Worm (Caenorhabditis elegans) whole organism, young adult: ENCODE data around the gene pqn-2.

Experiments
- B0035.1 ChIP-seq: sonication (generic microtip); optimal IDR thresholded peaks from 2 replicates; lab custom pipeline; 2016; ENCODE audit warnings: missing genetic modification characterization, mild to moderate bottlenecking, missing compliant biosample characterization, missing genotype, missing genetic modification reagents
- B0336.3 ChIP-seq: fragments of 200-800 bp; sonication (Bioruptor generic); IDR thresholded peaks from 2 replicates; pipeline ENCODE4 v1.3.6; 2022; ENCODE audit warnings: missing genetic modification characterization, missing compliant biosample characterization
- C06A6.2 ChIP-seq: fragments of 200-800 bp; sonication (Bioruptor generic); conservative IDR thresholded peaks from 2 replicates; pipeline ENCODE4 v1.3.6; 2022; ENCODE audit warnings: missing genetic modification characterization, missing compliant biosample characterization
- D2030.7 ChIP-seq: fragments of 200-800 bp; sonication (Bioruptor generic); IDR thresholded peaks from 2 replicates; pipeline ENCODE4 v1.3.6; 2022; ENCODE audit warnings: missing genetic modification reagents, missing genetic modification characterization, missing compliant biosample characterization
- F22D6.2 ChIP-seq: sonication (generic microtip); optimal IDR thresholded peaks from 2 replicates; lab custom pipeline; 2016; ENCODE audit warnings: mild to moderate bottlenecking, missing genetic modification characterization, missing compliant biosample characterization
- F33H1.4 ChIP-seq: fragments of 200-800 bp; sonication (Bioruptor generic); IDR thresholded peaks from 2 replicates; pipeline ENCODE4 v1.3.6; 2022; ENCODE audit warnings: missing genetic modification reagents, missing genetic modification characterization, missing compliant biosample characterization
- F37B4.10 ChIP-seq: fragments of 200-800 bp; sonication (Bioruptor generic); IDR thresholded peaks from 2 replicates; pipeline ENCODE4 v1.3.6; 2022; ENCODE audit warnings: missing genetic modification characterization, missing compliant biosample characterization
- F55B11.4 ChIP-seq: sonication (generic microtip); optimal IDR thresholded peaks from 2 replicates; lab custom pipeline; 2016; ENCODE audit warnings: missing compliant biosample characterization, missing genetic modification characterization, borderline replicate concordance; ENCODE audit not compliant: insufficient read depth
- F57C9.4 ChIP-seq: sonication (generic microtip); optimal IDR thresholded peaks from 2 replicates; lab custom pipeline; 2017; ENCODE audit warnings: mild to moderate bottlenecking, missing genetic modification characterization, missing compliant biosample characterization
- T07F8.4 ChIP-seq: sonication (generic microtip); optimal IDR thresholded peaks from 2 replicates; lab custom pipeline; 2016; ENCODE audit warnings: mild to moderate bottlenecking, missing genetic modification characterization, moderate library complexity, missing compliant biosample characterization
- akir-1 ChIP-seq: fragments of 200-800 bp; sonication (Bioruptor generic); optimal IDR thresholded peaks from 2 replicates; lab custom pipeline; 2018; ENCODE audit warnings: mild to moderate bottlenecking, missing genetic modification characterization, moderate library complexity, missing compliant biosample characterization
- ama-1 ChIP-seq, 3 experiments: fragments of 150-350 bp in 1 of 3; sonication (generic microtip) in 2 of 3; optimal IDR thresholded peaks; 2 replicates each; lab custom pipeline; 2014 to 2018; ENCODE audit warnings: missing biosample characterization in 2 of 3, missing genetic modification characterization in 2 of 3, missing genetic modification reagents in 2 of 3
- attf-5 ChIP-seq: fragments of 200-800 bp; sonication (Bioruptor generic); optimal IDR thresholded peaks from 2 replicates; lab custom pipeline; 2018; ENCODE audit warnings: mild to moderate bottlenecking, missing genetic modification characterization, missing compliant biosample characterization
- bed-2 ChIP-seq: fragments of 200-800 bp; sonication (Bioruptor generic); IDR thresholded peaks from 2 replicates; pipeline ENCODE4 v1.3.6; 2022; ENCODE audit warnings: missing genetic modification reagents, missing genetic modification characterization, missing compliant biosample characterization
- ceh-58 ChIP-seq: fragments of 200-800 bp; sonication (Bioruptor generic); IDR thresholded peaks from 2 replicates; pipeline ENCODE4 v1.3.6; 2022; ENCODE audit warnings: missing genetic modification characterization, missing compliant biosample characterization
- ceh-91 ChIP-seq: fragments of 200-800 bp; sonication (Bioruptor generic); IDR thresholded peaks from 2 replicates; pipeline ENCODE4 v1.3.6; 2022; ENCODE audit warnings: missing genetic modification reagents, missing genetic modification characterization, missing compliant biosample characterization
- dox-1 ChIP-seq: fragments of 200-800 bp; sonication (Bioruptor generic); IDR thresholded peaks from 2 replicates; pipeline ENCODE4 v1.3.6; 2022; ENCODE audit warnings: missing genetic modification reagents, missing genetic modification characterization, missing compliant biosample characterization
- dpff-1 ChIP-seq: sonication (generic microtip); optimal IDR thresholded peaks from 2 replicates; lab custom pipeline; 2017; ENCODE audit warnings: mild to moderate bottlenecking, missing genetic modification characterization, missing compliant biosample characterization
- dpl-1 ChIP-seq: fragments of 150-350 bp; optimal IDR thresholded peaks from 2 replicates; lab custom pipeline; 2014; ENCODE audit warnings: missing biosample characterization, missing genetic modification reagents, missing genetic modification characterization
- efl-1 ChIP-seq: fragments of 150-350 bp; optimal IDR thresholded peaks from 2 replicates; lab custom pipeline; 2014; ENCODE audit warnings: missing biosample characterization, missing genetic modification reagents, missing genetic modification characterization
- egl-18 ChIP-seq: fragments of 200-800 bp; sonication (Bioruptor generic); IDR thresholded peaks from 2 replicates; pipeline ENCODE4 v1.3.6; 2022; ENCODE audit warnings: missing genetic modification reagents, missing genetic modification characterization, missing compliant biosample characterization
- egl-44 ChIP-seq: fragments of 200-800 bp; sonication (Bioruptor generic); IDR thresholded peaks from 2 replicates; pipeline ENCODE4 v1.3.6; 2022; ENCODE audit warnings: missing genetic modification reagents, missing genetic modification characterization, missing compliant biosample characterization
- ekl-4 ChIP-seq: fragments of 200-800 bp; sonication (Bioruptor generic); IDR thresholded peaks from 2 replicates; pipeline ENCODE4 v1.3.6; 2022; ENCODE audit warnings: missing genetic modification reagents, missing genetic modification characterization, missing compliant biosample characterization
- ets-4 ChIP-seq: fragments of 200-800 bp; sonication (Bioruptor generic); optimal IDR thresholded peaks from 2 replicates; lab custom pipeline; 2018; ENCODE audit warnings: mild to moderate bottlenecking, missing genetic modification characterization, missing compliant biosample characterization
- him-1 ChIP-seq: sonication (generic microtip); optimal IDR thresholded peaks from 2 replicates; lab custom pipeline; 2016; ENCODE audit warnings: missing genotype, missing genetic modification reagents, missing genetic modification characterization, missing compliant biosample characterization
- hlh-12 ChIP-seq: sonication (generic microtip); optimal IDR thresholded peaks from 2 replicates; lab custom pipeline; 2016; ENCODE audit warnings: missing genetic modification characterization, missing compliant biosample characterization
- lag-1 ChIP-seq: fragments of 200-800 bp; sonication (Bioruptor generic); IDR thresholded peaks from 2 replicates; pipeline ENCODE4 v1.3.6; 2022; ENCODE audit warnings: missing genetic modification reagents, missing genetic modification characterization, missing compliant biosample characterization
- let-607 ChIP-seq, 2 experiments: fragments of 200-800 bp in 1 of 2; sonication (Bioruptor generic) in 1 of 2; sonication (generic microtip) in 1 of 2; optimal IDR thresholded peaks; 2 replicates each; lab custom pipeline; 2016 to 2018; ENCODE audit warnings: mild to moderate bottlenecking in 2 of 2, missing compliant biosample characterization in 2 of 2, missing genetic modification characterization in 2 of 2, moderate library complexity in 2 of 2, missing genotype in 1 of 2
- lin-26 ChIP-seq: fragments of 200-800 bp; sonication (Bioruptor generic); IDR thresholded peaks from 2 replicates; pipeline ENCODE4 v1.3.6; 2022; ENCODE audit warnings: missing genetic modification reagents, missing genetic modification characterization, missing compliant biosample characterization
- lsl-1 ChIP-seq: fragments of 200-800 bp; sonication (Bioruptor generic); optimal IDR thresholded peaks from 2 replicates; lab custom pipeline; 2018; ENCODE audit warnings: mild to moderate bottlenecking, missing genetic modification characterization, moderate library complexity, missing compliant biosample characterization
- madf-10 ChIP-seq: sonication (generic microtip); optimal IDR thresholded peaks from 2 replicates; lab custom pipeline; 2016; ENCODE audit warnings: mild to moderate bottlenecking, missing genetic modification characterization, missing compliant biosample characterization
- mes-4 ChIP-seq: sonication (generic microtip); optimal IDR thresholded peaks from 2 replicates; lab custom pipeline; 2016; ENCODE audit warnings: missing genotype, missing genetic modification characterization, missing compliant biosample characterization
- nfya-2 ChIP-seq: fragments of 200-800 bp; sonication (Bioruptor generic); IDR thresholded peaks from 2 replicates; pipeline ENCODE4 v1.3.6; 2022; ENCODE audit warnings: missing genetic modification reagents, missing genetic modification characterization, missing compliant biosample characterization
- nfyb-1 ChIP-seq: fragments of 200-800 bp; sonication (Bioruptor generic); IDR thresholded peaks from 2 replicates; pipeline ENCODE4 v1.3.6; 2022; ENCODE audit warnings: missing genetic modification reagents, missing genetic modification characterization, missing compliant biosample characterization
- nhr-120 ChIP-seq: fragments of 200-800 bp; sonication (Bioruptor generic); IDR thresholded peaks from 2 replicates; pipeline ENCODE4 v1.3.6; 2022; ENCODE audit warnings: missing genetic modification characterization, missing compliant biosample characterization
- nhr-179 ChIP-seq: sonication (generic microtip); optimal IDR thresholded peaks from 2 replicates; lab custom pipeline; 2016; ENCODE audit warnings: mild to moderate bottlenecking, missing genetic modification characterization, missing compliant biosample characterization
- nhr-80 ChIP-seq: sonication (generic microtip); optimal IDR thresholded peaks from 2 replicates; lab custom pipeline; 2016; ENCODE audit warnings: missing genetic modification characterization, missing compliant biosample characterization
- repo-1 ChIP-seq: sonication (generic microtip); optimal IDR thresholded peaks from 2 replicates; lab custom pipeline; 2017; ENCODE audit warnings: mild to moderate bottlenecking, missing genetic modification characterization, missing compliant biosample characterization
- snpc-1.1 ChIP-seq: sonication (generic microtip); optimal IDR thresholded peaks from 2 replicates; lab custom pipeline; 2017; ENCODE audit warnings: missing genetic modification characterization, mild to moderate bottlenecking, missing compliant biosample characterization, antibody characterized with exemption, moderate library complexity, missing genotype, missing genetic modification reagents; ENCODE audit not compliant: insufficient read depth
- snpc-3.4 ChIP-seq: sonication (generic microtip); optimal IDR thresholded peaks from 2 replicates; lab custom pipeline; 2017; ENCODE audit warnings: missing genetic modification characterization, mild to moderate bottlenecking, missing compliant biosample characterization, antibody characterized with exemption, moderate library complexity, missing genotype, missing genetic modification reagents
- snpc-4 ChIP-seq, 5 experiments: fragments of 150-350 bp in 1 of 5; sonication (generic microtip) in 4 of 5; optimal IDR thresholded peaks; 2 replicates each; lab custom pipeline; 2014 to 2018; ENCODE audit warnings: missing genetic modification characterization in 5 of 5, missing biosample characterization in 3 of 5, antibody characterized with exemption in 2 of 5, mild to moderate bottlenecking in 2 of 5, missing compliant biosample characterization in 2 of 5, missing genotype in 2 of 5, moderate library complexity in 2 of 5, missing genetic modification reagents in 1 of 5
- tbx-9 ChIP-seq: sonication (generic microtip); optimal IDR thresholded peaks from 2 replicates; lab custom pipeline; 2016; ENCODE audit warnings: borderline replicate concordance, missing genetic modification characterization, inconsistent platforms, missing compliant biosample characterization
- tlf-1 ChIP-seq: fragments of 200-800 bp; sonication (Bioruptor generic); optimal IDR thresholded peaks from 2 replicates; lab custom pipeline; 2018; ENCODE audit warnings: mild to moderate bottlenecking, missing genetic modification characterization, missing compliant biosample characterization
- xnd-1 ChIP-seq: sonication (generic microtip); optimal IDR thresholded peaks from 2 replicates; lab custom pipeline; 2016; ENCODE audit warnings: missing genotype, missing genetic modification reagents, missing genetic modification characterization, missing compliant biosample characterization
- zfh-2 ChIP-seq: fragments of 200-800 bp; sonication (Bioruptor generic); conservative IDR thresholded peaks from 2 replicates; pipeline ENCODE4 v1.3.6; 2022; ENCODE audit warnings: missing genetic modification reagents, missing genetic modification characterization, missing compliant biosample characterization
- ztf-22 ChIP-seq: fragments of 200-800 bp; sonication (Bioruptor generic); optimal IDR thresholded peaks from 2 replicates; lab custom pipeline; 2018; ENCODE audit warnings: mild to moderate bottlenecking, missing genetic modification characterization, moderate library complexity, missing compliant biosample characterization
- ztf-26 ChIP-seq: sonication (generic microtip); optimal IDR thresholded peaks from 2 replicates; lab custom pipeline; 2017; ENCODE audit warnings: missing genetic modification characterization, missing compliant biosample characterization
- ztf-28 ChIP-seq: fragments of 200-800 bp; sonication (Bioruptor generic); IDR thresholded peaks from 2 replicates; pipeline ENCODE4 v1.3.6; 2022; ENCODE audit warnings: missing genetic modification reagents, missing genetic modification characterization, missing compliant biosample characterization

pqn-2 gene

DNA sequence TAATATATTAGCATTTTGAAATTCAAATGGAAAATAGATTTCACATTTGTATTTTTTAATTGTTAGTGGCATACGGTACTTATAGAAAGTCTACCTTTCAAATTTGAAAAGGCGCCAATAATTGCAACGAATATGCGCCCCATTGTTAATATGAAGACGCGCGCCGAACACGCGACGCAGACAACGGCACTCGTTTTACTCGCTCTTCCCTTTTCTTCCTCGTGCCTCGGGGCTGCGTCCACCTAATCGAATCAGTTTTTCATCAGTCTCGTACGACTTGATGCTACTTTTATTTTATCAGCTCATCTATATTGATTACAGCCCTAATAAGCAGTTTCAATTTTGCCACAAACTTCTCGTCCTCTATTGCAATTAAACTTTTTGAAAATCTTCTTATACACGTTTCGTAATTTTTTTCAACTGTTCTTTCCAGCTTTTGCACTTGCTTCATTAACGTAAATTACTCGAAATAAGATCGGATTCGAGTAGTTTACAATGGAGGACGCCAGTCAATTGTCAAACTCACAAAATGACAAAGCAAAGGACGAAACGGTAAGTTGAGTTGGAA is 20.3 kb upstream of the pqn-2 start, which contains the start of gene cash-1 (continued):
- TF ChIP-seq ztf-26 (tag; lab: Kevin White, UChicago) (no peak), F37B4.10 (GFP tag; lab: Robert Waterston, UW) (no peak), B0035.1 (tag; lab: Kevin White, UChicago) (no peak), efl-1 (GFP tag; lab: Kevin White, UChicago) (peak; percentile 75), snpc-1.1 (tag; lab: Kevin White, UChicago) (no peak), lsl-1 (peak; percentile 69), attf-5 (GFP tag; lab: Kevin White, UChicago) (peak; percentile 88), snpc-4 (GFP tag; optimal IDR thresholded peaks at IDR 0.05; lab: Kevin White, UChicago) (no peak), snpc-4 (tag; optimal IDR thresholded peaks at IDR 0.05; lab: Kevin White, UChicago) (peak in 3 of 4 experiments; percentile 43 to 64 (median 52)), ets-4 (no peak), madf-10 (tag; lab: Kevin White, UChicago) (peak; percentile 17), bed-2 (GFP tag; lab: Robert Waterston, UW) (no peak), F55B11.4 (no peak), dpff-1 (tag; lab: Kevin White, UChicago) (no peak), tlf-1 (GFP tag; lab: Kevin White, UChicago) (peak; percentile 66), mes-4 (tag; lab: Kevin White, UChicago) (no peak), ekl-4 (GFP tag; lab: Robert Waterston, UW) (peak; percentile 51; the same call in 1 of the 2 replicates), nhr-179 (no peak), dpl-1 (GFP tag; lab: Kevin White, UChicago) (peak; percentile 68), F33H1.4 (peak; percentile 54), tbx-9 (tag; lab: Kevin White, UChicago) (no peak), let-607 (tag; optimal IDR thresholded peaks at IDR 0.05; lab: Kevin White, UChicago) (peak in 1 of 2 experiments; percentile 12), nhr-120 (GFP tag; lab: Robert Waterston, UW) (no peak), him-1 (tag; lab: Kevin White, UChicago) (no peak), ama-1 (optimal IDR thresholded peaks at IDR 0.05; lab: Kevin White, UChicago) (peak; percentile 36), ama-1 (GFP tag; optimal IDR thresholded peaks at IDR 0.05; lab: Kevin White, UChicago) (no peak), B0336.3 (GFP tag; lab: Robert Waterston, UW) (no peak), ceh-91 (GFP tag; lab: Robert Waterston, UW) (peak; percentile 66), zfh-2 (GFP tag; lab: Robert Waterston, UW) (no peak), lag-1 (GFP tag; lab: Robert Waterston, UW) (no peak), hlh-12 (tag; lab: Kevin White, UChicago) (no peak), C06A6.2 (GFP tag; lab: Robert Waterston, UW) (no peak), snpc-3.4 (tag; lab: Kevin White, UChicago) (peak; percentile 20), lin-26 (peak; percentile 54)

DNA sequence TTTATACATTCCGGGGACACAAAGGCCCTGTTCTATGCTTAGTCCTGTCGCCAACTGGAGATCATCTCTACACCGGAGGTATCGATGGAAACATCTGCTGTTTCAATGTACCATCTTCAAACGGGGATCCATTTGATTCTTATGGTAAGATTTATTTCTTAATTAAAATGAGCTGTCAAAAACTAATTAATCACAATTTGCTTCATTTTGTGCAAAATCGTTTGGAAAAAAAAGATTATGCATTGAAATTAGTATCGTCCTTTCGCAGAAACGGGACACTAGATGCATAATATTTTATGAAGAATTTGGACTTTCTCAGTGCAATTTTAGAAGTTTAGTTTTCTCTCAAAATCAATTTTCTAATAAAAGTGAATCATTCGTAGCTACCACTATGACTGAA is 18.4 kb upstream of the pqn-2 start:
- TF ChIP-seq ceh-58 (GFP tag; lab: Robert Waterston, UW) (no peak), nfyb-1 (GFP tag; lab: Robert Waterston, UW) (no peak), egl-18 (GFP tag; lab: Robert Waterston, UW) (no peak), D2030.7 (no peak), repo-1 (tag; lab: Kevin White, UChicago) (no peak), xnd-1 (tag; lab: Kevin White, UChicago) (no peak), T07F8.4 (no peak), akir-1 (GFP tag; lab: Kevin White, UChicago) (no peak), egl-44 (GFP tag; lab: Robert Waterston, UW) (no peak), tlf-1 (GFP tag; lab: Kevin White, UChicago) (no peak), ztf-22 (no peak), F22D6.2 (no peak), nhr-80 (tag; lab: Kevin White, UChicago) (no peak), ztf-28 (GFP tag; lab: Robert Waterston, UW) (no peak), nfya-2 (GFP tag; lab: Robert Waterston, UW) (no peak), dox-1 (no peak), F57C9.4 (no peak)
